Worm (Caenorhabditis elegans) whole organism, L4 larva: ENCODE results near the gene ceh-83.

Source experiments
- F49E8.2 ChIP-seq: sonication (generic microtip); optimal IDR thresholded peaks from 2 replicates; lab custom pipeline; 2016; ENCODE audit warnings: missing compliant biosample characterization, mild to moderate bottlenecking, missing genetic modification characterization, borderline replicate concordance
- T20F7.1 ChIP-seq: fragments of 200-800 bp; sonication (Bioruptor generic); optimal IDR thresholded peaks from 2 replicates; lab custom pipeline; 2018; ENCODE audit warnings: mild to moderate bottlenecking, missing genetic modification characterization, missing compliant biosample characterization
- Y5F2A.4 ChIP-seq: fragments of 200-800 bp; sonication (Bioruptor generic); optimal IDR thresholded peaks from 2 replicates; lab custom pipeline; 2018; ENCODE audit warnings: mild to moderate bottlenecking, missing genetic modification characterization, missing compliant biosample characterization
- aha-1 ChIP-seq: fragments of 150-350 bp; peaks from one replicate; lab custom pipeline; 2014; ENCODE audit warnings: missing biosample characterization, missing genetic modification characterization
- aly-2 ChIP-seq: sonication (generic microtip); optimal IDR thresholded peaks from 2 replicates; lab custom pipeline; 2018; ENCODE audit warnings: missing biosample characterization, missing genetic modification characterization
- ama-1 ChIP-seq: fragments of 150-350 bp; optimal IDR thresholded peaks from 2 replicates; lab custom pipeline; 2014; ENCODE audit warnings: inconsistent platforms, mixed read lengths
- attf-4 ChIP-seq: sonication (generic microtip); optimal IDR thresholded peaks from 3 replicates; lab custom pipeline; 2017; ENCODE audit warnings: missing biosample characterization, missing genetic modification characterization
- ceh-28 ChIP-seq: fragments of 150-350 bp; optimal IDR thresholded peaks from 2 replicates; lab custom pipeline; 2014; ENCODE audit warnings: missing biosample characterization, missing genetic modification reagents, missing genetic modification characterization
- ces-1 ChIP-seq: fragments of 150-350 bp; sonication (generic microtip); optimal IDR thresholded peaks from 4 replicates; lab custom pipeline; 2014; ENCODE audit warnings: missing biosample characterization, missing genetic modification reagents, missing genetic modification characterization
- dmd-6 ChIP-seq: fragments of 200-800 bp; sonication (Bioruptor generic); IDR thresholded peaks from 2 replicates; pipeline ENCODE4 v1.3.6; 2022; ENCODE audit warnings: missing genetic modification reagents, missing genetic modification characterization, missing compliant biosample characterization
- dmd-8 ChIP-seq: fragments of 200-800 bp; sonication (Bioruptor generic); IDR thresholded peaks from 2 replicates; pipeline ENCODE4 v1.3.6; 2022; ENCODE audit warnings: missing genetic modification characterization, missing compliant biosample characterization
- dmd-9 ChIP-seq: fragments of 200-800 bp; sonication (Bioruptor generic); IDR thresholded peaks from 2 replicates; pipeline ENCODE4 v1.3.6; 2022; ENCODE audit warnings: missing genetic modification reagents, missing genetic modification characterization, missing compliant biosample characterization
- dve-1 ChIP-seq: sonication (generic microtip); optimal IDR thresholded peaks from 2 replicates; lab custom pipeline; 2017; ENCODE audit warnings: antibody characterized with exemption, mild to moderate bottlenecking, missing genetic modification characterization, missing compliant biosample characterization; ENCODE audit not compliant: insufficient read depth
- egl-43 ChIP-seq: fragments of 200-800 bp; sonication (Bioruptor generic); IDR thresholded peaks from 2 replicates; pipeline ENCODE4 v1.3.6; 2022; ENCODE audit warnings: missing genetic modification reagents, missing genetic modification characterization, missing compliant biosample characterization
- fkh-10 ChIP-seq: fragments of 150-350 bp; optimal IDR thresholded peaks from 2 replicates; lab custom pipeline; 2014; ENCODE audit warnings: missing biosample characterization, missing genetic modification reagents, missing genetic modification characterization
- gei-8 ChIP-seq: fragments of 200-800 bp; sonication (Bioruptor generic); optimal IDR thresholded peaks from 2 replicates; lab custom pipeline; 2018; ENCODE audit warnings: mild to moderate bottlenecking, missing genetic modification characterization, missing compliant biosample characterization
- hmg-1.1 ChIP-seq: fragments of 200-800 bp; sonication (Bioruptor generic); IDR thresholded peaks from 2 replicates; pipeline ENCODE4 v1.3.6; 2022; ENCODE audit warnings: missing genetic modification reagents, missing genetic modification characterization, missing compliant biosample characterization
- lim-7 ChIP-seq: fragments of 200-800 bp; sonication (Bioruptor generic); IDR thresholded peaks from 2 replicates; pipeline ENCODE4 v1.3.6; 2022; ENCODE audit warnings: missing genetic modification characterization, missing compliant biosample characterization
- lin-15B ChIP-seq: fragments of 150-350 bp; sonication (generic microtip); optimal IDR thresholded peaks from 3 replicates; lab custom pipeline; 2014; ENCODE audit warnings: missing biosample characterization, missing genetic modification characterization
- lin-38 ChIP-seq: fragments of 200-800 bp; sonication (Bioruptor generic); IDR thresholded peaks from 2 replicates; pipeline ENCODE4 v1.3.6; 2022; ENCODE audit warnings: missing genetic modification reagents, missing genetic modification characterization, missing compliant biosample characterization
- lsy-2 ChIP-seq, 2 experiments: fragments of 150-350 bp in 1 of 2; sonication (generic microtip) in 1 of 2; optimal IDR thresholded peaks; 2 replicates each; lab custom pipeline; 2014 to 2017; ENCODE audit warnings: missing biosample characterization in 2 of 2, missing genetic modification characterization in 2 of 2
- mxl-3 ChIP-seq: fragments of 200-800 bp; sonication (Bioruptor generic); optimal IDR thresholded peaks from 2 replicates; lab custom pipeline; 2018; ENCODE audit warnings: mild to moderate bottlenecking, missing genetic modification characterization, missing compliant biosample characterization
- nhr-25 ChIP-seq: sonication (generic microtip); optimal IDR thresholded peaks from 2 replicates; lab custom pipeline; 2017; ENCODE audit warnings: missing genetic modification characterization, mild to moderate bottlenecking, missing compliant biosample characterization, antibody characterized with exemption, moderate library complexity, borderline replicate concordance; ENCODE audit not compliant: insufficient read depth
- nhr-28 ChIP-seq: fragments of 150-350 bp; optimal IDR thresholded peaks from 2 replicates; lab custom pipeline; 2014; ENCODE audit warnings: missing biosample characterization, missing genetic modification characterization
- nhr-48 ChIP-seq: sonication (generic microtip); optimal IDR thresholded peaks from 2 replicates; lab custom pipeline; 2016; ENCODE audit warnings: mild to moderate bottlenecking, missing genetic modification characterization, missing compliant biosample characterization
- nhr-6 ChIP-seq: fragments of 150-350 bp; optimal IDR thresholded peaks from 2 replicates; lab custom pipeline; 2014; ENCODE audit warnings: missing biosample characterization, missing genetic modification characterization
- sdz-12 ChIP-seq: fragments of 200-800 bp; sonication (Bioruptor generic); optimal IDR thresholded peaks from 2 replicates; lab custom pipeline; 2018; ENCODE audit warnings: mild to moderate bottlenecking, missing genetic modification characterization, missing compliant biosample characterization
- snpc-1.2 ChIP-seq: fragments of 200-800 bp; sonication (Bioruptor generic); IDR thresholded peaks from 2 replicates; pipeline ENCODE4 v1.3.6; 2022; ENCODE audit warnings: missing genetic modification reagents, missing genetic modification characterization, missing compliant biosample characterization
- spr-3 ChIP-seq: fragments of 200-800 bp; sonication (Bioruptor generic); optimal IDR thresholded peaks from 2 replicates; lab custom pipeline; 2018; ENCODE audit warnings: mild to moderate bottlenecking, missing genetic modification characterization, missing compliant biosample characterization
- unc-62 ChIP-seq, 3 experiments: fragments of 150-350 bp in 1 of 3; sonication (generic microtip); optimal IDR thresholded peaks in 2 of 3; peaks in 1 of 3; 1 replicate in 1 of 3; 2 replicates in 2 of 3; lab custom pipeline; 2014 to 2017; ENCODE audit warnings: missing biosample characterization in 3 of 3, missing genetic modification characterization in 3 of 3, missing genetic modification reagents in 3 of 3, missing genotype in 1 of 3
- vab-7 ChIP-seq: fragments of 200-800 bp; sonication (Bioruptor generic); IDR thresholded peaks from 2 replicates; pipeline ENCODE4 v1.3.6; 2022; ENCODE audit warnings: missing genetic modification reagents, missing genetic modification characterization, missing compliant biosample characterization
- zfp-2 ChIP-seq: sonication (generic microtip); optimal IDR thresholded peaks from 2 replicates; lab custom pipeline; 2016; ENCODE audit warnings: mild to moderate bottlenecking, missing genetic modification characterization, missing compliant biosample characterization
- ztf-7 ChIP-seq: fragments of 150-350 bp; optimal IDR thresholded peaks from 2 replicates; lab custom pipeline; 2014; ENCODE audit warnings: missing biosample characterization, missing genetic modification characterization

The ceh-83 gene

ce11 chrII:1742535-1742934 lies 6.2 kb upstream of the ceh-83 start, which contains the start of gene F36H5.12:
TSS of gene F36H5.12 (plus strand) at chrII:1742835.
- TF ChIP-seq ceh-28 (tag; lab: Kevin White, UChicago) (no peak), egl-43 (GFP tag; lab: Robert Waterston, UW) (no peak)

ce11 chrII:1741248-1741647 lies 4.9 kb upstream of the ceh-83 start, which contains the start of gene K07G6.1:
TSS of gene K07G6.1 (plus strand) at chrII:1741548.
- TF ChIP-seq dve-1 (tag; lab: Kevin White, UChicago): no peak
- TF ChIP-seq dmd-8 (GFP tag; lab: Robert Waterston, UW): no peak
- TF ChIP-seq F49E8.2: no peak
- TF ChIP-seq Y5F2A.4 (GFP tag; lab: Kevin White, UChicago): no peak
- no peak for TF ChIP-seq fkh-10 (GFP tag; lab: Kevin White, UChicago)
- no peak for TF ChIP-seq spr-3 (GFP tag; lab: Kevin White, UChicago)
- no peak for TF ChIP-seq T20F7.1 (GFP tag; lab: Kevin White, UChicago)
- no peak for TF ChIP-seq zfp-2 (tag; lab: Kevin White, UChicago)
- TF ChIP-seq nhr-48 (tag; lab: Kevin White, UChicago): no peak
- TF ChIP-seq aly-2: no peak
- TF ChIP-seq lin-15B (tag; lab: Kevin White, UChicago): no peak
- no peak for TF ChIP-seq egl-43 (GFP tag; lab: Robert Waterston, UW)
- no peak for TF ChIP-seq lsy-2 (tag; optimal IDR thresholded peaks at IDR 0.05; lab: Kevin White, UChicago)
- TF ChIP-seq gei-8 (GFP tag; lab: Kevin White, UChicago): no peak
- TF ChIP-seq mxl-3 (GFP tag; lab: Kevin White, UChicago): no peak
- no peak for TF ChIP-seq hmg-1.1
- TF ChIP-seq nhr-28: no peak

ce11 chrII:1738844-1739243 lies 2.5 kb upstream of the ceh-83 start, which contains the start of the genes irld-9 and irld-33:
TSS of gene irld-9 (minus strand) at chrII:1738944.
TSS of gene irld-33 (plus strand) at chrII:1739052.
- peak; percentile 68 for TF ChIP-seq aha-1 (tag; lab: Kevin White, UChicago)
- TF ChIP-seq vab-7: no peak
- TF ChIP-seq nhr-6: no peak

ce11 chrII:1735145-1735544 lies 1.2 kb downstream of the ceh-83 start:
- TF ChIP-seq unc-62 (GFP tag; optimal IDR thresholded peaks at IDR 0.05 in 1 of 2; lab: Kevin White, UChicago) (peak in 1 of 2 experiments; percentile 96), unc-62 (tag; optimal IDR thresholded peaks at IDR 0.05; lab: Kevin White, UChicago) (no peak), attf-4 (no peak)

- TF ChIP-seq dmd-9 (GFP tag; lab: Robert Waterston, UW) (no peak), ama-1 (lab: Kevin White, UChicago) (no peak), nhr-25 (tag; lab: Kevin White, UChicago) (no peak), fkh-10 (GFP tag; lab: Kevin White, UChicago) (no peak), lin-38 (GFP tag; lab: Robert Waterston, UW) (no peak), dmd-6 (GFP tag; lab: Robert Waterston, UW) (no peak), sdz-12 (GFP tag; lab: Kevin White, UChicago) (no peak), snpc-1.2 (GFP tag; lab: Robert Waterston, UW) (no peak), ztf-7 (tag; lab: Kevin White, UChicago) (no peak), ces-1 (GFP tag; lab: Kevin White, UChicago) (no peak), lim-7 (GFP tag; lab: Robert Waterston, UW) (no peak)
Observed at ce11 chrII:1731932-1732331, 4.4 kb downstream of the ceh-83 start, which contains the start of gene ceh-82. TSS of gene ceh-82 (plus strand) at chrII:1732232.
